Worm (Caenorhabditis elegans) whole organism, L4/young adult: ENCODE measurements around the gene C49G7.7.

Experiments used
- W03F9.2 ChIP-seq: fragments of 150-350 bp; optimal IDR thresholded peaks from 2 replicates; lab custom pipeline; 2014; ENCODE audit warnings: missing biosample characterization, missing genetic modification characterization
- dao-5 ChIP-seq: sonication (generic microtip); optimal IDR thresholded peaks from 2 replicates; lab custom pipeline; 2016; ENCODE audit warnings: missing genotype, missing genetic modification characterization, moderate library complexity, missing compliant biosample characterization
- him-1 ChIP-seq: sonication (generic microtip); optimal IDR thresholded peaks from 2 replicates; lab custom pipeline; 2016; ENCODE audit warnings: missing genotype, missing genetic modification reagents, missing genetic modification characterization, missing compliant biosample characterization

- no peak for TF ChIP-seq him-1 (tag; lab: Kevin White, UChicago)
- TF ChIP-seq dao-5 (tag; lab: Kevin White, UChicago), result no peak
- no peak for TF ChIP-seq W03F9.2 (tag; lab: Kevin White, UChicago)
Measured at ce11 chrV:4024777-4025176, 9.5 kb upstream of the C49G7.7 start, which contains the start of gene K09D9.1.
